Worm (Caenorhabditis elegans) whole organism, L3 larva: ENCODE data around the gene ify-1.

Source experiments
- R02D3.7 ChIP-seq: fragments of 150-350 bp; optimal IDR thresholded peaks from 2 replicates; lab custom pipeline; 2014; ENCODE audit warnings: missing biosample characterization, missing genetic modification characterization
- ZK546.5 ChIP-seq: sonication (generic microtip); optimal IDR thresholded peaks from 2 replicates; lab custom pipeline; 2017; ENCODE audit warnings: missing biosample characterization, missing genetic modification characterization
- aly-2 ChIP-seq: fragments of 150-350 bp; optimal IDR thresholded peaks from 2 replicates; lab custom pipeline; 2014; ENCODE audit warnings: missing biosample characterization, missing genetic modification characterization
- ceh-16 ChIP-seq: sonication (generic microtip); optimal IDR thresholded peaks from 2 replicates; lab custom pipeline; 2017; ENCODE audit warnings: missing biosample characterization, missing genetic modification characterization
- ceh-28 ChIP-seq: fragments of 150-350 bp; optimal IDR thresholded peaks from 2 replicates; lab custom pipeline; 2014; ENCODE audit warnings: missing biosample characterization, missing genetic modification reagents, missing genetic modification characterization
- ceh-82 ChIP-seq: fragments of 150-350 bp; optimal IDR thresholded peaks from 2 replicates; lab custom pipeline; 2014; ENCODE audit warnings: missing biosample characterization, missing genetic modification characterization
- ceh-9 ChIP-seq: sonication (generic microtip); optimal IDR thresholded peaks from 2 replicates; lab custom pipeline; 2018; ENCODE audit warnings: missing biosample characterization, missing genetic modification characterization
- daf-12 ChIP-seq: fragments of 150-350 bp; optimal IDR thresholded peaks from 2 replicates; lab custom pipeline; 2014; ENCODE audit warnings: missing biosample characterization, missing genetic modification reagents, missing genetic modification characterization
- egl-27 ChIP-seq: sonication (generic microtip); optimal IDR thresholded peaks from 4 replicates; lab custom pipeline; 2017; ENCODE audit warnings: missing biosample characterization, missing genetic modification reagents, missing genetic modification characterization
- elt-1 ChIP-seq: fragments of 150-350 bp; optimal IDR thresholded peaks from 2 replicates; lab custom pipeline; 2014; ENCODE audit warnings: missing biosample characterization, missing genetic modification characterization
- elt-2 ChIP-seq: sonication (generic microtip); optimal IDR thresholded peaks from 2 replicates; lab custom pipeline; 2016; ENCODE audit warnings: missing genetic modification reagents, mild to moderate bottlenecking, missing genetic modification characterization, missing compliant biosample characterization
- elt-3 ChIP-seq, 3 experiments: fragments of 150-350 bp in 1 of 3; sonication (generic microtip) in 2 of 3; optimal IDR thresholded peaks; 2 replicates in 2 of 3; 4 replicates in 1 of 3; lab custom pipeline; 2014 to 2017; ENCODE audit warnings: missing biosample characterization in 3 of 3, missing genetic modification characterization in 3 of 3
- fkh-10 ChIP-seq: sonication (generic microtip); optimal IDR thresholded peaks from 2 replicates; lab custom pipeline; 2017; ENCODE audit warnings: missing biosample characterization, missing genetic modification reagents, missing genetic modification characterization
- fkh-2 ChIP-seq: fragments of 150-350 bp; optimal IDR thresholded peaks from 2 replicates; lab custom pipeline; 2014; ENCODE audit warnings: missing biosample characterization, missing genetic modification reagents, missing genetic modification characterization
- jun-1 ChIP-seq: fragments of 150-350 bp; optimal IDR thresholded peaks from 2 replicates; lab custom pipeline; 2014; ENCODE audit warnings: missing biosample characterization, missing genetic modification reagents, missing genetic modification characterization
- lin-15B ChIP-seq: fragments of 150-350 bp; optimal IDR thresholded peaks from 2 replicates; lab custom pipeline; 2014; ENCODE audit warnings: missing biosample characterization, missing genetic modification characterization
- mml-1 ChIP-seq: fragments of 150-350 bp; sonication (generic microtip); optimal IDR thresholded peaks from 3 replicates; lab custom pipeline; 2014; ENCODE audit warnings: missing biosample characterization, missing genetic modification characterization
- nfya-1 ChIP-seq: sonication (generic microtip); optimal IDR thresholded peaks from 2 replicates; lab custom pipeline; 2017; ENCODE audit warnings: missing genetic modification characterization, mild to moderate bottlenecking, missing compliant biosample characterization, antibody characterized with exemption, moderate library complexity; ENCODE audit not compliant: insufficient read depth
- nhr-23 ChIP-seq: fragments of 150-350 bp; optimal IDR thresholded peaks from 2 replicates; lab custom pipeline; 2014; ENCODE audit warnings: missing biosample characterization, missing genetic modification reagents, missing genetic modification characterization
- nhr-237 ChIP-seq: fragments of 150-350 bp; optimal IDR thresholded peaks from 2 replicates; lab custom pipeline; 2014; ENCODE audit warnings: missing biosample characterization, missing genetic modification characterization
- nhr-25 ChIP-seq: sonication (generic microtip); optimal IDR thresholded peaks from 2 replicates; lab custom pipeline; 2017; ENCODE audit warnings: missing biosample characterization, missing genetic modification characterization
- nhr-28 ChIP-seq: fragments of 150-350 bp; optimal IDR thresholded peaks from 2 replicates; lab custom pipeline; 2014; ENCODE audit warnings: missing biosample characterization, missing genetic modification characterization
- nhr-43 ChIP-seq: sonication (generic microtip); optimal IDR thresholded peaks from 2 replicates; lab custom pipeline; 2016; ENCODE audit warnings: mild to moderate bottlenecking, missing genetic modification characterization, missing compliant biosample characterization; ENCODE audit not compliant: poor library complexity, severe bottlenecking
- pha-4 ChIP-seq: fragments of 150-350 bp; optimal IDR thresholded peaks from 2 replicates; lab custom pipeline; 2014; ENCODE audit warnings: missing biosample characterization, missing genetic modification reagents, missing genetic modification characterization
- pqm-1 ChIP-seq: fragments of 150-350 bp; optimal IDR thresholded peaks from 2 replicates; lab custom pipeline; 2017; ENCODE audit warnings: missing biosample characterization, missing genetic modification characterization, inconsistent platforms
- skn-1 ChIP-seq: fragments of 150-350 bp; optimal IDR thresholded peaks from 2 replicates; lab custom pipeline; 2014; ENCODE audit warnings: missing biosample characterization, missing genetic modification characterization
- snpc-4 ChIP-seq: fragments of 150-350 bp; optimal IDR thresholded peaks from 2 replicates; lab custom pipeline; 2014; ENCODE audit warnings: missing biosample characterization, missing genetic modification characterization
- tbx-2 ChIP-seq: sonication (generic microtip); optimal IDR thresholded peaks from 2 replicates; lab custom pipeline; 2016; ENCODE audit warnings: mild to moderate bottlenecking, missing genetic modification characterization, missing compliant biosample characterization
- unc-62 ChIP-seq: fragments of 150-350 bp; sonication (generic microtip); optimal IDR thresholded peaks from 4 replicates; lab custom pipeline; 2014; ENCODE audit warnings: missing biosample characterization, missing genetic modification reagents, missing genetic modification characterization
- zag-1 ChIP-seq: fragments of 150-350 bp; optimal IDR thresholded peaks from 2 replicates; lab custom pipeline; 2014; ENCODE audit warnings: missing biosample characterization, missing genetic modification characterization
- ztf-11 ChIP-seq: fragments of 150-350 bp; optimal IDR thresholded peaks from 2 replicates; lab custom pipeline; 2014; ENCODE audit warnings: missing biosample characterization, missing genetic modification characterization
- ztf-4 ChIP-seq: fragments of 150-350 bp; optimal IDR thresholded peaks from 2 replicates; lab custom pipeline; 2014; ENCODE audit warnings: missing biosample characterization, missing genetic modification characterization

The ify-1 gene

DNA sequence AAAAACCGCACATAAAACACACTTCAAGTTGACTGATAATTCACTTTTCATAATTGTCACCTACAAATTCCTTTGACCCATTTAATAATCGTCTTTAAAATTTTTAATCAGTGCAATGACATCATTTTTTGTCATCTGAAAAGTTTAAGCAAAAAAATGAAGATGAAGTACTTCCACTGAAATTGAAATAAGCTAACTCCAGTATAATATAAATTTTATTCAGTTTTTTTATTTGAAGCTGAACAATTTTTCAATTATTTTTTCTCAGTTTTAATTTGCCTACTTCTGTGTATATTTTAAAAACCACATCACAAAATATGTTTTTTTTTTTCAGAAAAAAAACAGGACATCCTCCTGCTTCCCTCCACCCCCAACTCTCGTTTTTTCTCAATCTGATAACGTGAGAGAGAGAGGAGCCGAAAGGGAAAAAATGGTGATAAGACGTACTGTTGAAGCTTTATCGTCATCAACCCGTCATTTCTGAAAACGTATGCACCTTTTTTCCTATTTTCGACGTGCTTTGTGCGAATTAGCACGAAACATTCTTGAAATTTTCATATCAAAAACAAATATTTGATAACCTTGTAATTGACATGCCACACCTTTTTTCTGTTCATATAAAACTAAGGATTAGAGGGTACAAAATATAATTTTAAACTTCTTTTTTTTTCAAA, 48.9 kb upstream of the ify-1 start, which contains the start of the genes C04G6.11 and mpk-2:
C04G6.11 (minus strand) TSS at position 51 of the 674 bp plus-strand sequence.
mpk-2 (plus strand) TSS at position 335 of the 674 bp plus-strand sequence.
- TF ChIP-seq elt-2 (peak; percentile 99), pha-4 (tag; lab: Kevin White, UChicago) (peak; percentile 27), pqm-1 (tag; lab: Kevin White, UChicago) (peak; percentile 42), jun-1 (tag; lab: Kevin White, UChicago) (peak; percentile 33), ceh-82 (tag; lab: Kevin White, UChicago) (no peak)

DNA sequence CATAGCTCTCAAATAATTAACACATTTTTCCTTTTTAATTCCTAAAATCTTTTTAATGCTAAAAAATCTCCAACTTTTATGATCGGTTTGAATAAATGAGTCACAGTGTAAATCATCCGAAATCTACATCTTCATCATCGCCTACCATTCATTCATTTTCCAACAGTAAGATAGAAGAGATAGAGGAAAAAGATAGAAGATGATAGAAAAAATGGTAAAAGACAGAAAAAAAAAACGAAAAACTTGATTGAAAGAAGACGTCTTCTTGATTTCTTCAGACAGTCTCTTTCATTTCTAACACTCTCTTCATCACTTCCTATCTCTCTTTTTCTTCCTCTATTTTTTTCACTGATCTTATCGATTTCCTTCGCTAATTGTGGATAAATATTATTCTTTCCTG, 48.2 kb upstream of the ify-1 start:
- TF ChIP-seq elt-1 (tag; lab: Kevin White, UChicago) (peak; percentile 88), nhr-25 (tag; lab: Kevin White, UChicago) (peak; percentile 3), nhr-237 (tag; lab: Kevin White, UChicago) (no peak), snpc-4 (no peak), nhr-43 (tag; lab: Kevin White, UChicago) (no peak)
- TF ChIP-seq, all 47 proteins: peak for 2

- TF ChIP-seq ceh-9 (no peak), pqm-1 (tag; lab: Kevin White, UChicago) (no peak), pha-4 (tag; lab: Kevin White, UChicago) (no peak), aly-2 (no peak), tbx-2 (no peak), elt-3 (tag; optimal IDR thresholded peaks at IDR 0.05; lab: Kevin White, UChicago) (no peak), fkh-2 (tag; lab: Kevin White, UChicago) (no peak)
Observed at ce11 chrII:5101701-5102100, 46.7 kb upstream of the ify-1 start, which contains the start of the genes idpb-3 and idpb-1. Gene idpb-3, minus strand, starts transcription at chrII:5101801. Gene idpb-1, plus strand, starts transcription at chrII:5101984.

- TF ChIP-seq mml-1 (tag; lab: Kevin White, UChicago) (no peak), skn-1 (tag; lab: Kevin White, UChicago) (no peak), unc-62 (GFP tag; lab: Kevin White, UChicago) (no peak), ZK546.5 (tag; lab: Kevin White, UChicago) (no peak), daf-12 (tag; lab: Kevin White, UChicago) (no peak)
- TF ChIP-seq, all 47 proteins: peak for 0
Observed at ce11 chrII:5099649-5100048, 44.7 kb upstream of the ify-1 start, which contains the start of gene C04G6.6. Gene C04G6.6, minus strand, starts transcription at chrII:5099749.

DNA sequence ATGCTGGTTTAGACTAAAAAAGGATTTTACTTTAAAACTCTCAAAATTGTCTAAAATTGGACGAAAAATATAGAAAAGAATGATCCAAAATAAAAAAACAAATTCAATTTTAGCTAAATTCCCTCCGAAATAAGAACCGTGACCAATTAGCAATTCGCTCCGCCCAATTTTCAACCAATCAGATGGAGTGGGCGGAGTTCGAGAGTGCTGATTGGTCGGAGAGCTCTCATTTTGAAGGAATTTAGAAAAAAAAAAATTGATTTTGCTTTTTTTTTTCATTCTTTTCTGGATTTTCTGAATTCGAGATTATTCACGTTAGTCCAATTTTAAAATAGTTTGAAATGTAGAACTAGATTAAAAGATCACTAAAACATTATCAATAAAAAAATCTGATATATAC, 44.1 kb upstream of the ify-1 start:
- TF ChIP-seq lin-15B (tag; lab: Kevin White, UChicago) (no peak), nfya-1 (peak; percentile 86), R02D3.7 (tag; lab: Kevin White, UChicago) (no peak)

DNA sequence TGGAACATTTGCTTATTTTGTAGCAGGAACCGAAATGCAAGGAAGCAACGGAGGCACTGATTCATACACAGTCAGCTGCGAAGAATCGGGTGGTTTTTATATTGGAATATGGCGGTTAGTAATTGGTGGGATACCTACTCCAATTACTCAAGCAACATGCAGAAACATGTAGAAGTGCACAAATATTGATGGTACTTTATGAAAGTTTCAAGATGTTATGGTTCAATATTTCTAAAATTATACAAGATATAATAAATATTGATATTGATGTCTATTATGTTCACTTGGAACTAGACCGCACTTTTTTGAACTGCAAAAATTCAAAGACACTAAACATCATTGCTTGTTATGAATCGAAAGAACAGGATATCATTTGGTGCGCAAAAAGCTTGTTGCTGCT, 39.0 kb upstream of the ify-1 start, which contains the start of gene C04G6.13:
C04G6.13 (plus strand) TSS at position 301 of the 400 bp plus-strand sequence.
- TF ChIP-seq ceh-16 (tag; lab: Kevin White, UChicago), result no peak
- no peak for TF ChIP-seq fkh-2 (tag; lab: Kevin White, UChicago)
- TF ChIP-seq elt-1 (tag; lab: Kevin White, UChicago), result no peak
- TF ChIP-seq unc-62 (GFP tag; lab: Kevin White, UChicago), result no peak
- no peak for TF ChIP-seq ZK546.5 (tag; lab: Kevin White, UChicago)
- no peak for TF ChIP-seq nhr-28 (tag; lab: Kevin White, UChicago)
- TF ChIP-seq ztf-11 (tag; lab: Kevin White, UChicago), result no peak
- no peak for TF ChIP-seq ztf-4 (tag; lab: Kevin White, UChicago)
- TF ChIP-seq zag-1, result no peak
- no peak for TF ChIP-seq egl-27 (tag; lab: Kevin White, UChicago)
- TF ChIP-seq elt-2, result no peak
- TF ChIP-seq mml-1 (tag; lab: Kevin White, UChicago), result no peak
- no peak for TF ChIP-seq nhr-23 (tag; lab: Kevin White, UChicago)
- TF ChIP-seq ceh-28, result no peak
- TF ChIP-seq fkh-10 (GFP tag; lab: Kevin White, UChicago), result no peak
- no peak for TF ChIP-seq nhr-25 (tag; lab: Kevin White, UChicago)
- TF ChIP-seq tbx-2, result no peak
- TF ChIP-seq, all 47 proteins: peak for 0
